Worm (Caenorhabditis elegans) whole organism, L2 larva: ENCODE data around the gene B0353.1.

Source experiments
- aly-2 ChIP-seq: fragments of 150-350 bp; optimal IDR thresholded peaks from 2 replicates; lab custom pipeline; 2014; ENCODE audit warnings: missing biosample characterization, missing genetic modification characterization
- ceh-82 ChIP-seq: fragments of 150-350 bp; optimal IDR thresholded peaks from 2 replicates; lab custom pipeline; 2014; ENCODE audit warnings: missing biosample characterization, missing genetic modification characterization
- egl-27 ChIP-seq: sonication (generic microtip); optimal IDR thresholded peaks from 3 replicates; lab custom pipeline; 2017; ENCODE audit warnings: missing biosample characterization, missing genetic modification reagents, missing genetic modification characterization
- lin-13 ChIP-seq: fragments of 150-350 bp; optimal IDR thresholded peaks from 2 replicates; lab custom pipeline; 2014; ENCODE audit warnings: missing biosample characterization, missing genetic modification reagents, missing genetic modification characterization
- lin-39 ChIP-seq: fragments of 150-350 bp; optimal IDR thresholded peaks from 2 replicates; lab custom pipeline; 2014; ENCODE audit warnings: missing biosample characterization, missing genetic modification reagents, missing genetic modification characterization
- lsy-2 ChIP-seq, 2 experiments: fragments of 150-350 bp in 1 of 2; sonication (generic microtip) in 1 of 2; optimal IDR thresholded peaks; 2 replicates each; lab custom pipeline; 2014 to 2017; ENCODE audit warnings: missing biosample characterization in 2 of 2, missing genetic modification characterization in 2 of 2
- nhr-10 ChIP-seq: sonication (generic microtip); optimal IDR thresholded peaks from 2 replicates; lab custom pipeline; 2017; ENCODE audit warnings: missing biosample characterization, missing genetic modification characterization
- nhr-12 ChIP-seq: fragments of 150-350 bp; optimal IDR thresholded peaks from 2 replicates; lab custom pipeline; 2014; ENCODE audit warnings: missing biosample characterization, missing genetic modification characterization
- nhr-25 ChIP-seq: fragments of 150-350 bp; sonication (generic microtip); optimal IDR thresholded peaks from 3 replicates; lab custom pipeline; 2014; ENCODE audit warnings: missing biosample characterization, missing genetic modification characterization
- skn-1 ChIP-seq: sonication (generic microtip); optimal IDR thresholded peaks from 2 replicates; lab custom pipeline; 2017; ENCODE audit warnings: missing biosample characterization, missing genetic modification characterization
- unc-62 ChIP-seq: fragments of 150-350 bp; optimal IDR thresholded peaks from 2 replicates; lab custom pipeline; 2014; ENCODE audit warnings: missing biosample characterization, missing genetic modification reagents, missing genetic modification characterization
- zag-1 ChIP-seq: fragments of 150-350 bp; optimal IDR thresholded peaks from 2 replicates; lab custom pipeline; 2014; ENCODE audit warnings: missing biosample characterization, missing genetic modification characterization
- ztf-1 ChIP-seq: fragments of 200-800 bp; sonication (Bioruptor generic); conservative IDR thresholded peaks from 2 replicates; pipeline ENCODE4 v1.3.6; 2022; ENCODE audit warnings: missing genetic modification characterization, missing compliant biosample characterization

DNA sequence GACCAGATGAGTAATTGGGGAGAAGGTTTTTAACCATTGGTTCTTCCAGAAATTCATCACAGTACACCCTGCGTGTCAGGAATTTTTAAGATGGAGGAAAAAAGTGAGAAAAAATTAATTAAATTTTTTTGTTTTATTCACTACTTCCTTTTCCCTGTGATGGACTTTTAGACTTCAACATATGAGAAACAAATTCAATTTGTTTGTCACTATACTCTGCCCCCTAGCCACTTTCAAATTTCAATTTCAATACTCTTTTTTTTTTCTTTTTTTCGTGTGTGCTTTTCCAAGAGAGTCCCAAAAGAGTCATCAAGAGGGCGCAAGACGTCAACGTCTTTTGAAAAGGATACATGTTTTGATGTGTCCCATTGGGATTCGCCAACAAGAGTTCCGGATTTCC, 57.0 kb downstream of the B0353.1 start:
- TF ChIP-seq nhr-25 (tag; lab: Kevin White, UChicago) (no peak), ceh-82 (no peak), lsy-2 (tag; optimal IDR thresholded peaks at IDR 0.05; lab: Kevin White, UChicago) (no peak), unc-62 (GFP tag; lab: Kevin White, UChicago) (no peak), ztf-1 (GFP tag; lab: Robert Waterston, UW) (no peak), nhr-10 (tag; lab: Kevin White, UChicago) (no peak), nhr-12 (tag; lab: Kevin White, UChicago) (no peak), skn-1 (tag; lab: Kevin White, UChicago) (no peak), aly-2 (tag; lab: Kevin White, UChicago) (no peak), lin-39 (no peak), zag-1 (tag; lab: Kevin White, UChicago) (no peak), lin-13 (GFP tag; lab: Kevin White, UChicago) (no peak), egl-27 (tag; lab: Kevin White, UChicago) (no peak)
